Worm (Caenorhabditis elegans): Measurements from ENCODE around the gene T28A8.4.
A peak's percentile ranks its signal among the peaks of the same experiment; 100 is the strongest.

Gene T28A8.4

ce11 chrIII:13510753-13511152 is 7.3 kb downstream of the T28A8.4 start:
- TF ChIP-seq nhr-237 (tag; optimal IDR thresholded peaks at IDR 0.05): no peak

ce11 chrIII:13514470-13514869 is 11.0 kb downstream of the T28A8.4 start, which contains the start of gene mlh-1:
Gene mlh-1 (minus strand): TSS chrIII:13514570.
- peak; percentile 15 for TF ChIP-seq ceh-28 (tag; optimal IDR thresholded peaks at IDR 0.05)
- no peak for TF ChIP-seq nhr-77 (tag; optimal IDR thresholded peaks at IDR 0.05)
- no peak for TF ChIP-seq unc-39 (tag; optimal IDR thresholded peaks at IDR 0.05)
- TF ChIP-seq mdl-1 (tag; optimal IDR thresholded peaks at IDR 0.05): no peak
- no peak for TF ChIP-seq fkh-10 (GFP tag; optimal IDR thresholded peaks at IDR 0.05)

- TF ChIP-seq elt-1 (tag; optimal IDR thresholded peaks at IDR 0.05): no peak
- TF ChIP-seq elt-3 (tag; optimal IDR thresholded peaks at IDR 0.05): no peak
- no peak for TF ChIP-seq R02D3.7 (tag; optimal IDR thresholded peaks at IDR 0.05)
- TF ChIP-seq lin-15B (tag; optimal IDR thresholded peaks at IDR 0.05): no peak
- TF ChIP-seq nhr-28 (tag; optimal IDR thresholded peaks at IDR 0.05): no peak
- no peak for TF ChIP-seq mdl-1 (tag; optimal IDR thresholded peaks at IDR 0.05)
- no peak for TF ChIP-seq jun-1 (tag; optimal IDR thresholded peaks at IDR 0.05)
- no peak for TF ChIP-seq zag-1 (tag; optimal IDR thresholded peaks at IDR 0.05)
- no peak for TF ChIP-seq ceh-9 (tag; optimal IDR thresholded peaks at IDR 0.05)
- TF ChIP-seq nhr-23 (tag; optimal IDR thresholded peaks at IDR 0.05): no peak
These were observed 15.0 kb downstream of the T28A8.4 start for ce11 chrIII:13518437-13518836.

ce11 chrIII:13524021-13524420 is 20.5 kb downstream of the T28A8.4 start, which contains the start of gene pod-1:
Gene pod-1 (minus strand): TSS chrIII:13524121.
- TF ChIP-seq nhr-237 (tag; optimal IDR thresholded peaks at IDR 0.05) (no peak), ama-1 (optimal IDR thresholded peaks at IDR 0.05) (no peak), eor-1 (tag; optimal IDR thresholded peaks at IDR 0.05) (no peak), ztf-11 (tag; optimal IDR thresholded peaks at IDR 0.05) (no peak), nhr-25 (tag; optimal IDR thresholded peaks at IDR 0.05) (no peak), nhr-28 (tag; optimal IDR thresholded peaks at IDR 0.05) (no peak), lin-15B (tag; optimal IDR thresholded peaks at IDR 0.05) (no peak), ztf-4 (tag; optimal IDR thresholded peaks at IDR 0.05) (no peak), ceh-16 (tag; optimal IDR thresholded peaks at IDR 0.05) (no peak), egl-5 (tag; optimal IDR thresholded peaks at IDR 0.05) (no peak), nhr-12 (tag; optimal IDR thresholded peaks at IDR 0.05) (no peak), nhr-67 (tag; optimal IDR thresholded peaks at IDR 0.05) (no peak)

ce11 chrIII:13525118-13525839 is 21.8 kb downstream of the T28A8.4 start:
- TF ChIP-seq mml-1 (tag; optimal IDR thresholded peaks at IDR 0.05) (no peak), ZK546.5 (tag; optimal IDR thresholded peaks at IDR 0.05) (no peak), ztf-4 (tag; optimal IDR thresholded peaks at IDR 0.05) (no peak), ztf-11 (tag; optimal IDR thresholded peaks at IDR 0.05) (no peak), tbx-2 (tag; optimal IDR thresholded peaks at IDR 0.05) (no peak), nhr-67 (tag; optimal IDR thresholded peaks at IDR 0.05) (no peak), unc-62 (GFP tag; optimal IDR thresholded peaks at IDR 0.05) (no peak), nhr-237 (tag; optimal IDR thresholded peaks at IDR 0.05) (no peak), R02D3.7 (tag; optimal IDR thresholded peaks at IDR 0.05) (no peak), hmg-11 (tag; optimal IDR thresholded peaks at IDR 0.05) (no peak), eor-1 (tag; optimal IDR thresholded peaks at IDR 0.05) (no peak), snpc-4 (tag; optimal IDR thresholded peaks at IDR 0.05) (no peak), elt-3 (tag; optimal IDR thresholded peaks at IDR 0.05) (no peak)

- TF ChIP-seq ceh-28 (tag; optimal IDR thresholded peaks at IDR 0.05) (peak; percentile 47), pha-4 (tag; optimal IDR thresholded peaks at IDR 0.05) (peak; percentile 13), nhr-28 (tag; optimal IDR thresholded peaks at IDR 0.05) (no peak), elt-2 (tag; optimal IDR thresholded peaks at IDR 0.05) (peak; percentile 60), fos-1 (tag; optimal IDR thresholded peaks at IDR 0.05) (peak; percentile 25), mdl-1 (tag; optimal IDR thresholded peaks at IDR 0.05) (no peak), pqm-1 (tag; optimal IDR thresholded peaks at IDR 0.05) (peak; percentile 62)
These were observed 22.7 kb downstream of the T28A8.4 start for ce11 chrIII:13526191-13526590.

Data from whole organism, L3 larva.